Fruit fly (Drosophila melanogaster): Measurements from ENCODE around the gene CG5676.

Gene CG5676

DNA sequence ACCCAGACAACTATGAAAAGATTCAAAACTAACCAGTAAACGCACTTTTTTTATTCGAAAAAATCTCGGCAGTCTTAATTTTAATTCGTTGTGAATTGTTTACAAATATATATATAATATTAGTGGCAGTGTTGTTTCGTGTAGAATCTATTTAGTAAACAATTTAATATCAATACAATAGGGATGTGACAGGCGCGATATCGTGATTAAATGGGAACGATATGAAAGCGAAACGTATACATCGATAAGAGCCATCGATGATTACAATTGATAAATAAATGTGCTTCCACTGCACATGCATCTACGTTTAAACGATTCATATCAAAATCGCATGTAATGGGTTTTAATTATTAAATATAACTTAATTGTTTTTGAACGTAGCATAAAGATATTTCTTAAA, 21.7 kb upstream of the CG5676 start (continued):
- TF ChIP-seq CG14014 (GFP tag; IDR thresholded peaks at IDR 0.05) (no peak), Dad (GFP tag; optimal IDR thresholded peaks at IDR 0.05) (no peak), CG7556 (GFP tag; optimal IDR thresholded peaks at IDR 0.05) (no peak), Scr (GFP tag; IDR thresholded peaks at IDR 0.05; ENCODE audit: partially characterized antibody) (peak; percentile 89), CG16863 (GFP tag; optimal IDR thresholded peaks at IDR 0.05) (no peak), hbn (GFP tag; IDR thresholded peaks at IDR 0.05; ENCODE audit: partially characterized antibody) (peak; percentile 61; the same call in 1 of the 2 replicates), Nf-YC (tag; optimal IDR thresholded peaks at IDR 0.05) (no peak), chif (GFP tag; optimal IDR thresholded peaks at IDR 0.05) (no peak), CG4360 (GFP tag; IDR thresholded peaks at IDR 0.05) (no peak), prd (optimal IDR thresholded peaks at IDR 0.05) (no peak), prd (GFP tag; IDR thresholded peaks at IDR 0.05) (no peak), NK7.1 (GFP tag; optimal IDR thresholded peaks at IDR 0.05) (no peak), gsb-n (tag; optimal IDR thresholded peaks at IDR 0.05) (no peak), jigr1 (GFP tag; IDR thresholded peaks at IDR 0.05) (no peak), CG2199 (GFP tag; IDR thresholded peaks at IDR 0.05) (no peak), cato (GFP tag; optimal IDR thresholded peaks at IDR 0.05; ENCODE audit: borderline replicate concordance) (no peak), pzg (GFP tag; optimal IDR thresholded peaks at IDR 0.05) (peak; percentile 75), CG7357 (GFP tag; IDR thresholded peaks at IDR 0.05) (peak; percentile 93), slp2 (GFP tag; optimal IDR thresholded peaks at IDR 0.05) (no peak), Med (GFP tag) (peak; percentile 46), Adf1 (GFP tag; IDR thresholded peaks at IDR 0.05) (no peak), corto (GFP tag; optimal IDR thresholded peaks at IDR 0.05) (no peak), Fer2 (tag; optimal IDR thresholded peaks at IDR 0.05) (no peak), fd102C (GFP tag; optimal IDR thresholded peaks at IDR 0.05) (no peak), HLH4C (GFP tag; IDR thresholded peaks at IDR 0.05; ENCODE audit: partially characterized antibody) (peak; percentile 87), Meics (GFP tag; optimal IDR thresholded peaks at IDR 0.05) (no peak), sd (tag; optimal IDR thresholded peaks at IDR 0.05) (no peak), CG3281 (GFP tag; optimal IDR thresholded peaks at IDR 0.05) (no peak), CG1233 (GFP tag; optimal IDR thresholded peaks at IDR 0.05) (no peak), bigmax (GFP tag; optimal IDR thresholded peaks at IDR 0.05) (no peak), CG11085 (GFP tag; IDR thresholded peaks at IDR 0.05) (no peak), az2 (GFP tag; optimal IDR thresholded peaks at IDR 0.05) (no peak), CG17359 (tag; optimal IDR thresholded peaks at IDR 0.05) (no peak), ato (GFP tag; IDR thresholded peaks at IDR 0.05; ENCODE audit: partially characterized antibody) (peak; percentile 92), grau (tag; optimal IDR thresholded peaks at IDR 0.05) (no peak), CG7928 (GFP tag; optimal IDR thresholded peaks at IDR 0.05) (no peak), CG12744 (GFP tag; optimal IDR thresholded peaks at IDR 0.05) (no peak), CG32532 (GFP tag; IDR thresholded peaks at IDR 0.05) (no peak), inv (GFP tag; IDR thresholded peaks at IDR 0.05; ENCODE audit: partially characterized antibody) (peak; percentile 93), tna (GFP tag; IDR thresholded peaks at IDR 0.05; ENCODE audit: partially characterized antibody) (peak; percentile 89), CG4424 (GFP tag; optimal IDR thresholded peaks at IDR 0.05) (no peak), CG12299 (tag; optimal IDR thresholded peaks at IDR 0.05) (peak; percentile 38), CG10274 (GFP tag; optimal IDR thresholded peaks at IDR 0.05) (no peak), gcm (GFP tag; optimal IDR thresholded peaks at IDR 0.05) (no peak), CG1602 (GFP tag; optimal IDR thresholded peaks at IDR 0.05) (no peak), Dip3 (GFP tag; optimal IDR thresholded peaks at IDR 0.05) (no peak), yki (optimal IDR thresholded peaks at IDR 0.05) (no peak), lmd (GFP tag; IDR thresholded peaks at IDR 0.05) (no peak), salm (tag; optimal IDR thresholded peaks at IDR 0.05) (no peak), mld (GFP tag; IDR thresholded peaks at IDR 0.05; ENCODE audit: partially characterized antibody) (peak; percentile 90), CG31365 (tag; optimal IDR thresholded peaks at IDR 0.05) (no peak), CG17612 (GFP tag; IDR thresholded peaks at IDR 0.05) (no peak)

Data from whole organism, embryonic.